Fruit fly (Drosophila melanogaster): Measurements from ENCODE around the gene CG34357.

The CG34357 gene

DNA sequence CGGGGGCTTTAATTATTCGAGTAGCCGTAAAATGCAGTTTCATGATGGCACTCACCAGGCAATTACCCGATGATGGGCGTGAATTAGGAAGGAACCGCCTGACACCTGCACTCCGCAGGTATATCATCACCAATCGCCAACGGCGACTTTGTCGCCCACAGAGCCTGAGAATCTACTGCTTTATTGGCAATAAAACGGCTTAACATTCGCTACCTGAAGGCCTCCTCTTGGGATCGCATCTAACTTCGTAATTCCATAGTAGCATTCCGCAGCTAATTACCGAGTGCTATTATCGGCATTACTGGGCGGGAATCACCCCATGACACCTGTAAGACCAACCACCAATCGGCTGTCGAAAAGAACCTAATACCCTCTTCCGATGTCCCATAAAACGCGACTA lies 99.6 kb downstream of the CG34357 start:
- TF ChIP-seq fd96Ca (GFP tag; IDR thresholded peaks at IDR 0.05): no peak
- no peak for TF ChIP-seq EcR (GFP tag; optimal IDR thresholded peaks at IDR 0.05)
- TF ChIP-seq CG32121 (GFP tag; IDR thresholded peaks at IDR 0.05): no peak
- no peak for TF ChIP-seq CG4496 (GFP tag; IDR thresholded peaks at IDR 0.05)
- no peak for TF ChIP-seq CG17806 (tag; optimal IDR thresholded peaks at IDR 0.05)
- no peak for TF ChIP-seq CG12605 (GFP tag; IDR thresholded peaks at IDR 0.05)
- no peak for TF ChIP-seq CG34367 (tag; optimal IDR thresholded peaks at IDR 0.05)

DNA sequence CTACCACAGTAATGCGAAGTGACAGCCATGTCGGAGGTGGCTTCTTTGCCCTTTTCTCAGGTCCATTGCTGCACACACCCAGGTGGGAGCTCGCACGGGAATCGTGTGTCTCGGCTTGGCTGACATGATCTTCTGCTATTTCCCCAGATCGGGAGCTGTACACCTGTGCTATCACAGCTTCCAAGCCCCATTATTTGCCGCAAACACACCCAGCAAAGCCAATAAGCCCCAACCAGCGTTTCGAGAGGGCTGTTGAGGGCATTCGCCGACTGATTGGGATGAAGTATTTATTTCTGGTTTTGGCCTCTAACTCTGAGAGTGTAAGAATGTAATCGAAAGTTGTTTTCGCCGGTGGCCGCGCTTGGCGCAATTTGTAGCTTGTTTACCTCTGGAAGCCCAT lies 100.2 kb downstream of the CG34357 start:
- TF ChIP-seq CG32121 (GFP tag; IDR thresholded peaks at IDR 0.05) (no peak), Pif1A (GFP tag; optimal IDR thresholded peaks at IDR 0.05) (no peak), Ets98B (GFP tag; IDR thresholded peaks at IDR 0.05) (no peak), CG12605 (GFP tag; IDR thresholded peaks at IDR 0.05) (no peak), rn (GFP tag; IDR thresholded peaks at IDR 0.05) (no peak), Snoo (tag; optimal IDR thresholded peaks at IDR 0.05) (no peak), CG9948 (tag; optimal IDR thresholded peaks at IDR 0.05) (no peak), CG8159 (tag; optimal IDR thresholded peaks at IDR 0.05) (no peak), CG13204 (GFP tag; optimal IDR thresholded peaks at IDR 0.05) (no peak), fd96Ca (GFP tag; IDR thresholded peaks at IDR 0.05) (no peak), EcR (GFP tag; optimal IDR thresholded peaks at IDR 0.05) (no peak), CG10348 (GFP tag; IDR thresholded peaks at IDR 0.05) (no peak)

DNA sequence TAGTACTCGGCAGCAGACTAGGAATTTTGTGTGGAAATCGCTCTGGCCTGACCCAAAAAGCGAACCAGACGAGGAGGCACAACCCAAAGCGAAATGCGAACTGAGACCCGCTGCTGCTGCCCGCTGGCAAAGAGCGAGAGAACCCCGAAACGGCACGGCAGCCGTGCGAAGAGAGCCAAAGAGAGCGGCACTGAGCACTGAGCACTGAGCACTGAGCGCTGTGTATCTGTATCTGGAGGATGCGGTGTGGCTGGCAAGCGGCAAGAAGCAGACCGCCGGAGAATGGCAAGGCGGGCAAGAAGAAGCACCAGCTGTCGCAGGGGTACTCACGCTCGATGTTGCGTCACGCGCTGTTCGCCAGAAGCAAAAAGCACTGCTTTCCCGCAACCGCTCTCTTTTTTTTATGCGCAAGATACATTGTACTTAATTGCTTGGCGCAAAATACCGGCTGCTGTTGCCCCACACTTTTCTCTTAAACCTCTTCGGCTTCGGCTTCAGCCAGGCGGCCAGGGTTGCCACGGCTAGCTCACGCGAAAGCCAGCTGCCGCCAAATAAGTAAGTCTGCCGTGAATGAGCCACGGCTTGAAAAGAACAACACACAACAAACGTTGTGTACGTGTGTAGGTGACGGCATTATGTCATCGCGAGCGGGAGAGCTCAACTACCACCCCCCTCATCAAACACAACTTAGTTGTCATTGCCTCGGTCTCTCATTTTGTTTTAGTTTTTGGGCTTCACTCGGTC lies 104.5 kb downstream of the CG34357 start:
- no peak for TF ChIP-seq CG9948 (tag; optimal IDR thresholded peaks at IDR 0.05)
- no peak for TF ChIP-seq CG8301 (tag; optimal IDR thresholded peaks at IDR 0.05)
- peak; percentile 74 for TF ChIP-seq CG12605 (GFP tag; IDR thresholded peaks at IDR 0.05)
- TF ChIP-seq Pif1A (GFP tag; optimal IDR thresholded peaks at IDR 0.05): peak; percentile 19
- TF ChIP-seq CG8159 (tag; optimal IDR thresholded peaks at IDR 0.05): peak; percentile 25
- TF ChIP-seq CG14655 (GFP tag; optimal IDR thresholded peaks at IDR 0.05): peak; percentile 13
- TF ChIP-seq EcR (GFP tag; optimal IDR thresholded peaks at IDR 0.05): peak; percentile 16
- peak; percentile 93 for TF ChIP-seq CG4496 (GFP tag; IDR thresholded peaks at IDR 0.05)
- peak; percentile 51 for TF ChIP-seq CG32121 (GFP tag; IDR thresholded peaks at IDR 0.05)
- TF ChIP-seq CG13204 (GFP tag; optimal IDR thresholded peaks at IDR 0.05): peak; percentile 93
- no peak for TF ChIP-seq Snoo (tag; optimal IDR thresholded peaks at IDR 0.05)
- TF ChIP-seq fd96Ca (GFP tag; IDR thresholded peaks at IDR 0.05): peak; percentile 68; the same call in 1 of the 3 replicates
- TF ChIP-seq gl (tag; optimal IDR thresholded peaks at IDR 0.05): peak; percentile 2
- peak; percentile 75 for TF ChIP-seq Ets98B (GFP tag; IDR thresholded peaks at IDR 0.05)
- TF ChIP-seq Pif1B (GFP tag; optimal IDR thresholded peaks at IDR 0.05): peak; percentile 32

DNA sequence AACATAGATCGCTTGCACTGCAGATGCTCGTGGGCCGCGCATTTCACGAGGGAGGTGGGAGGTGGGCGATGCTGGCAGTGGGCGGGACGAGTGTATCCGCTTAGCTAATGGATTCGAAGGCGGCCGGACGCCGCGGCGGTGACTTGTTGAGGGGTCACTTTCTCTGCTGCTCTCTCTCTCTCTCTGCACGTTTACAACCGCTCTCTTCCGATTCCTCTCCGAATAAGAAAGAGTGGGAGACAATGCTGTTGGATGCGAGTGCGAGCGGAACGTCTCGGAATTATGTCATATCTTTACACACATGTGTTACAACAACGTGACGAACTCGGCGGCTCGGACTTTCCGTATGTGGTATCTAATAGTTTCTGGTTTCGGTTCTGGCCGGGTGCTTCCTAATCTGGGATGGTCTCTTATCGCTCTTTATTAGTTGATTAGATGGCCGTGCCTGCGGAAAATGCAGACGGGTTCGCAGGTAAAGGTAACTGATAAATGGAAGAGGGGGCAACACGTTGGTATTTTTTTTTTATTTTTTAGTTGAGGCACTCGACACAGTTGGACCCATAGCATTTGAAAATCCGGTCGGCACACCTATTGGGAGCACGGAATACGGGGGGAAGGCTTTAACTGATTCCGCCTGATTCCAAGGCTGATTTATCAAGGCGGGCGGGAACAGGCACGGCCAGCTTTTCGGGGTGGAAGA lies 105.4 kb downstream of the CG34357 start:
- TF ChIP-seq CG14655 (GFP tag; optimal IDR thresholded peaks at IDR 0.05) (no peak), gl (tag; optimal IDR thresholded peaks at IDR 0.05) (no peak), Ets98B (GFP tag; IDR thresholded peaks at IDR 0.05) (peak; percentile 56), CG4496 (GFP tag; IDR thresholded peaks at IDR 0.05) (peak; percentile 71), D1 (tag; optimal IDR thresholded peaks at IDR 0.05) (no peak), CG12605 (GFP tag; IDR thresholded peaks at IDR 0.05) (peak; percentile 57), CG10348 (GFP tag; IDR thresholded peaks at IDR 0.05) (no peak), EcR (GFP tag; optimal IDR thresholded peaks at IDR 0.05) (peak; percentile 2), fd96Ca (GFP tag; IDR thresholded peaks at IDR 0.05) (peak; percentile 58; the same call in 2 of the 3 replicates), CG32121 (GFP tag; IDR thresholded peaks at IDR 0.05) (0 out of 2 replicates have a peak, but pooled peaks have one; percentile 14), CG13204 (GFP tag; optimal IDR thresholded peaks at IDR 0.05) (peak; percentile 86)

DNA sequence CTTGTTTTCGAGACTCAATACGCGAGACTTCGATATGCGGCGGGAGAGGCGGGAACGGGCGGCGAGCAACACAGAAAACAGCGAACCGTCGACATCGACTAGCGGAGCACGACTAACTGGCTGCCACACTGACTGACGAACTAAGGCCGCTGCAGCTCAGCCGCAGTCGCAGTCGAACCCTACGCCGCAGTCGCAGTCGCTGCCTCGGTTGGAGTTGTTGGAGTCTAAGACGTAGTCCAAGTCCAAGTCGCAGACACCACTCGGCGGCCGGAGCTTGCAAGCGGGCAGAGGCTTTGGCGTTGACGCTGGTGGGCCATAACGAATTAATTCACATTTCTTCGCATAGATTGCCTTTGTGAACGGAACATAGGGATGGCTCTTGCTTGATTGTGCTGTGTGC lies 107.1 kb downstream of the CG34357 start:
- TF ChIP-seq CG32121 (GFP tag; IDR thresholded peaks at IDR 0.05) (peak; percentile 41; the same call in 1 of the 2 replicates), CG4496 (GFP tag; IDR thresholded peaks at IDR 0.05) (peak; percentile 34; the same call in 1 of the 3 replicates), EcR (GFP tag; optimal IDR thresholded peaks at IDR 0.05) (no peak), CG8301 (tag; optimal IDR thresholded peaks at IDR 0.05) (no peak), CG13204 (GFP tag; optimal IDR thresholded peaks at IDR 0.05) (peak; percentile 53)

DNA sequence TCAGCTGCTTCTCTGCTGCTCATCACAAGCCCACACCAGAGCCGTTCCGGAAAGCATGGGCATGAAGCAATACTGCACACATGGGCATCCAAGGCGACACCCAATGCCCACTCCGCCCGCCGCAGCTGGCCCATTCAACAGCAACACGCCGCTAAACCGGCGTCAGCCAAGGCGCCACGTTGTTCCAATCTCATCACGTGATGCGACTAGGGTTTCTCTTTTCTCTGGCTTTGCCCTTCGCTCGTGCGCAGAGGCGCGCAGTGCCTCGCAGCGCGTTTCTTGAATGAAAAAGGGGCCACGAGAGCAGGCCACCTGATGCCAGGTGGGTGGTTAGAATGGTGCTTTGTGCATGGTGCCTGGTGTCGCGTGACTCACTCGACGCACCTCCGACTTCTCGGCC lies 108.6 kb downstream of the CG34357 start:
- TF ChIP-seq CG12605 (GFP tag; IDR thresholded peaks at IDR 0.05): peak; percentile 48; the same call in 1 of the 2 replicates
- no peak for TF ChIP-seq EcR (GFP tag; optimal IDR thresholded peaks at IDR 0.05)
- TF ChIP-seq CG13204 (GFP tag; optimal IDR thresholded peaks at IDR 0.05): peak; percentile 52
- TF ChIP-seq CG14655 (GFP tag; optimal IDR thresholded peaks at IDR 0.05): no peak
- TF ChIP-seq fd96Ca (GFP tag; IDR thresholded peaks at IDR 0.05): 0 out of 3 replicates have a peak, but pooled peaks have one; percentile 17
- TF ChIP-seq Pif1B (GFP tag; optimal IDR thresholded peaks at IDR 0.05): no peak

Measured in whole organism, pupa.